Worm (Caenorhabditis elegans) whole organism, early embryonic: Measurements from ENCODE around the gene F10E9.10.

Experiments
- B0310.2 ChIP-seq: sonication (generic microtip); optimal IDR thresholded peaks from 2 replicates; lab custom pipeline; 2016; ENCODE audit warnings: mild to moderate bottlenecking, missing genetic modification characterization, missing compliant biosample characterization
- F13C5.2 ChIP-seq: sonication (generic microtip); optimal IDR thresholded peaks from 2 replicates; lab custom pipeline; 2017; ENCODE audit warnings: mild to moderate bottlenecking, missing genetic modification characterization, inconsistent platforms, missing compliant biosample characterization
- aly-1 ChIP-seq: sonication (generic microtip); optimal IDR thresholded peaks from 2 replicates; lab custom pipeline; 2016; ENCODE audit warnings: missing genetic modification characterization, missing compliant biosample characterization
- ama-1 ChIP-seq: fragments of 150-350 bp; optimal IDR thresholded peaks from 2 replicates; lab custom pipeline; 2014
- ceh-13 ChIP-seq: fragments of 200-800 bp; sonication (Bioruptor generic); optimal IDR thresholded peaks from 2 replicates; lab custom pipeline; 2018; ENCODE audit warnings: mild to moderate bottlenecking, missing genetic modification characterization, missing compliant biosample characterization
- ceh-36 ChIP-seq: sonication (generic microtip); optimal IDR thresholded peaks from 2 replicates; lab custom pipeline; 2016; ENCODE audit warnings: missing genetic modification characterization, inconsistent platforms, missing compliant biosample characterization
- ets-7 ChIP-seq: sonication (generic microtip); optimal IDR thresholded peaks from 2 replicates; lab custom pipeline; 2016; ENCODE audit warnings: missing genotype, missing genetic modification characterization, missing compliant biosample characterization
- flt-1 ChIP-seq: fragments of 200-800 bp; sonication (Bioruptor generic); IDR thresholded peaks from 2 replicates; pipeline ENCODE4 v1.3.6; 2022; ENCODE audit warnings: missing genetic modification characterization, missing compliant biosample characterization
- hmbx-1 ChIP-seq: sonication (generic microtip); optimal IDR thresholded peaks from 2 replicates; lab custom pipeline; 2016; ENCODE audit warnings: mild to moderate bottlenecking, missing genetic modification characterization, missing compliant biosample characterization
- hmg-4 ChIP-seq: fragments of 200-800 bp; sonication (Bioruptor generic); optimal IDR thresholded peaks from 2 replicates; lab custom pipeline; 2018; ENCODE audit warnings: mild to moderate bottlenecking, missing genetic modification characterization, missing compliant biosample characterization
- hnd-1 ChIP-seq: sonication (generic microtip); optimal IDR thresholded peaks from 2 replicates; lab custom pipeline; 2016; ENCODE audit warnings: missing genetic modification characterization, missing compliant biosample characterization
- pes-1 ChIP-seq: fragments of 200-800 bp; sonication (Bioruptor generic); IDR thresholded peaks from 2 replicates; pipeline ENCODE4 v1.3.6; 2022; ENCODE audit warnings: missing genetic modification reagents, missing genetic modification characterization, missing compliant biosample characterization
- scrt-1 ChIP-seq: fragments of 200-800 bp; sonication (Bioruptor generic); IDR thresholded peaks from 2 replicates; pipeline ENCODE4 v1.3.6; 2022; ENCODE audit warnings: missing genetic modification characterization, missing compliant biosample characterization
- sea-1 ChIP-seq: fragments of 200-800 bp; sonication (Bioruptor generic); conservative IDR thresholded peaks from 2 replicates; pipeline ENCODE4 v1.3.6; 2022; ENCODE audit warnings: missing genetic modification characterization, missing compliant biosample characterization
- tbx-11 ChIP-seq: fragments of 200-800 bp; sonication (Bioruptor generic); IDR thresholded peaks from 2 replicates; pipeline ENCODE4 v1.3.6; 2022; ENCODE audit warnings: missing genetic modification characterization, missing compliant biosample characterization
- tbx-37 ChIP-seq: fragments of 200-800 bp; sonication (Bioruptor generic); conservative IDR thresholded peaks from 2 replicates; pipeline ENCODE4 v1.3.6; 2022; ENCODE audit warnings: missing genetic modification reagents, missing genetic modification characterization, missing compliant biosample characterization
- tra-4 ChIP-seq: sonication (generic microtip); optimal IDR thresholded peaks from 2 replicates; lab custom pipeline; 2017; ENCODE audit warnings: missing genetic modification characterization, missing compliant biosample characterization

F10E9.10 gene

DNA sequence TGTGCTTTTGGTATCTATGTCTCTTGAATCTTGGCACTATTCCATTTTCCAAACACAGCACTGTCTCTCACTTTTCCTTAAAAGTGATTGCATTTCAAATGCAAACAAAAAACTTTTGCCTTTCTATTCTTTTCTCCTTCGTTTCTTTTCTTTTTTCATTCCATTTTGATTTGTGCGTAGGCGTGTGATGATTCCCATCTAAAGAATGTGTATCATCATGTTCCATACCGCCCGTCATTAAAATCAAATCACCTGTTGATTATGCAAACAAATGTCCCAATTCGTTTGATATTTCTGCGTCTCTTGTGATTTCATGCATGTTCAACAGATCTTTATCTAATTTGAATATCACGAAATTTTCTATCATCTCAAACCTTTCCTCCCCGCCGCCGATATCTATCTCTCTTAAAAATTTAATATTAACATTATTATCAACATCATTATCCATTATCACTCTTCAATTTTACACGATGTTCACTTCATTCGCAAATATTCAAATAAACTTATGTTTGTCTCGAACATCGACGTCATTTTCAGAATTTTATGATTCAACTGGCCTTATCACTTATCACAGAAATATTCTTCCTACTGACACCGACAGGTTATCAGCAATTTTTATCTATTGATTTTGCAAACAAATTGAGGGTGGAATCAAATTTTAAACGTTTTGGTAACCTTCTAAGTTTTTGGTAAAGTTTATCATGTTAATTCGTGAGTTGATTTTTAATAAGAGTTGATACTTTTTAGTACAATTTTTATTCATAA lies 28.6 kb downstream of the F10E9.10 start:
- TF ChIP-seq aly-1 (tag; lab: Kevin White, UChicago) (no peak), hmg-4 (no peak), ets-7 (tag; lab: Kevin White, UChicago) (no peak), hnd-1 (tag; lab: Kevin White, UChicago) (no peak), tra-4 (no peak), tbx-37 (no peak), ceh-13 (GFP tag; lab: Kevin White, UChicago) (no peak), ceh-36 (tag; lab: Kevin White, UChicago) (no peak), pes-1 (GFP tag; lab: Robert Waterston, UW) (no peak), hmbx-1 (no peak), sea-1 (GFP tag; lab: Robert Waterston, UW) (no peak), ama-1 (lab: Kevin White, UChicago) (no peak), flt-1 (GFP tag; lab: Robert Waterston, UW) (no peak), tbx-11 (GFP tag; lab: Robert Waterston, UW) (no peak), B0310.2 (tag; lab: Kevin White, UChicago) (no peak), scrt-1 (no peak), F13C5.2 (tag; lab: Kevin White, UChicago) (no peak)

DNA sequence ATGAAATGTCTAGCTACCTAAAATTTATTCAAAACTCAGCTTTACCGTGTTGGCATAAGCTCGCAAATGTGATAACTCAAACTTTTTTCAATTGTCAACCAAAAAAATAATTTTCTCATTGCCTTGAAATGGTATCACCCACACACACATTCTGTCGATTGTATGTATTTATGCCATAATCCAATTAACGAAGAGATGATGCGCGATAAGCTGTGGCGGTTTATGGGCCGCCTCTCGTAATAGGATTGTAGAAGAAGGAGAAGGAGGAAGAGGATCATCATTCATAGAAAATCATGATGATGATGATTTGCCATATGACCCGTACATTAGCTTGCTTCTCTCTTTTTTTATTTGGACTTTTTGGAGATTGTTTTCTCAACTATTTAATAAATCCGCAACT lies 30.9 kb downstream of the F10E9.10 start:
- no peak for TF ChIP-seq hnd-1 (tag; lab: Kevin White, UChicago)
- TF ChIP-seq aly-1 (tag; lab: Kevin White, UChicago), result no peak
- TF ChIP-seq scrt-1, result no peak
- no peak for TF ChIP-seq tbx-11 (GFP tag; lab: Robert Waterston, UW)
- no peak for TF ChIP-seq ceh-13 (GFP tag; lab: Kevin White, UChicago)
- no peak for TF ChIP-seq F13C5.2 (tag; lab: Kevin White, UChicago)
- no peak for TF ChIP-seq hmbx-1
- TF ChIP-seq ama-1 (lab: Kevin White, UChicago), result no peak

DNA sequence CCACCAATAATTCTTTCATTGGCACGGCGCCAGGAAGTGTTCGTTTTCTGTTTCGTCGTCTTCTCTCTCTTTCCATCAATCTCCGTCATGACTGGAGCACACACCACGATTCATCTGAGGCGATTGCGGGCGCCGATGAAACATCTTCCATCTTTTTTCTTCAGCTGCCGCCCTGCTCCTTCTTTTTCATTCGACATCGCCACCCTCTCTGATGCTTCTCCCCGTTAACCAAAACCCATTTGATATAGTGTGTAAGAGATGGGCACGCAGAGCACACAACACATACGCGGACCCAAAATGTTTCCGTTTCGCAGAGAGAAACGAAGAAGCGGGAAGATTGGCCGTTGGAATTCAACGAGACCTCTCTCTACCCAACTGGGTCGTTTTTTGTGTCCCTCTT lies 32.6 kb downstream of the F10E9.10 start:
- TF ChIP-seq scrt-1, result no peak
- peak; percentile 38 for TF ChIP-seq hmg-4
- no peak for TF ChIP-seq sea-1 (GFP tag; lab: Robert Waterston, UW)
- TF ChIP-seq hnd-1 (tag; lab: Kevin White, UChicago), result no peak
- no peak for TF ChIP-seq B0310.2 (tag; lab: Kevin White, UChicago)
- no peak for TF ChIP-seq aly-1 (tag; lab: Kevin White, UChicago)
- TF ChIP-seq F13C5.2 (tag; lab: Kevin White, UChicago), result no peak

DNA sequence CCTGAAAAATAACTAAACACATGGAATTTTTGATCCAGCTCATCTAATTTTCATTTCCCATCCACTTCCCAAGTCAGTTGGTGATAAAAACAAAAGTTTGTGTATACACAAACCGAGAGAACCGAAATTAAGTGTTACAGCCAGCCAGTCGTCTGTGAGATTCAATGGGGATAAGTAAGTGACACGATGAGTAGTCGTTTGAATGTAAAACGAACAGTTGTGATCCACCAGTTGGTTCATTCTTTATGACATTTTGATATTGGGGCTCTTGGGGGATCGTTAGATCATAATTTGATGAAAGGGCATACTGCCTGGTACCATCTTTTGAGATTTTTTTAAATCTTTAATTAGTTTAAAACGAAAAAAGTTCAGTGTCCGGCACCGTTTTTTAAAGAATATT lies 33.3 kb downstream of the F10E9.10 start:
- no peak for TF ChIP-seq ceh-13 (GFP tag; lab: Kevin White, UChicago)
- TF ChIP-seq tra-4, result no peak
- no peak for TF ChIP-seq aly-1 (tag; lab: Kevin White, UChicago)
- no peak for TF ChIP-seq tbx-37
- no peak for TF ChIP-seq hnd-1 (tag; lab: Kevin White, UChicago)
- no peak for TF ChIP-seq sea-1 (GFP tag; lab: Robert Waterston, UW)
- TF ChIP-seq scrt-1, result no peak
- no peak for TF ChIP-seq ets-7 (tag; lab: Kevin White, UChicago)
- TF ChIP-seq flt-1 (GFP tag; lab: Robert Waterston, UW), result no peak
- TF ChIP-seq F13C5.2 (tag; lab: Kevin White, UChicago), result no peak
- TF ChIP-seq pes-1 (GFP tag; lab: Robert Waterston, UW), result no peak
- no peak for TF ChIP-seq hmbx-1
- no peak for TF ChIP-seq tbx-11 (GFP tag; lab: Robert Waterston, UW)
- no peak for TF ChIP-seq ama-1 (lab: Kevin White, UChicago)
- TF ChIP-seq hmg-4, result no peak
- no peak for TF ChIP-seq B0310.2 (tag; lab: Kevin White, UChicago)
- no peak for TF ChIP-seq ceh-36 (tag; lab: Kevin White, UChicago)

DNA sequence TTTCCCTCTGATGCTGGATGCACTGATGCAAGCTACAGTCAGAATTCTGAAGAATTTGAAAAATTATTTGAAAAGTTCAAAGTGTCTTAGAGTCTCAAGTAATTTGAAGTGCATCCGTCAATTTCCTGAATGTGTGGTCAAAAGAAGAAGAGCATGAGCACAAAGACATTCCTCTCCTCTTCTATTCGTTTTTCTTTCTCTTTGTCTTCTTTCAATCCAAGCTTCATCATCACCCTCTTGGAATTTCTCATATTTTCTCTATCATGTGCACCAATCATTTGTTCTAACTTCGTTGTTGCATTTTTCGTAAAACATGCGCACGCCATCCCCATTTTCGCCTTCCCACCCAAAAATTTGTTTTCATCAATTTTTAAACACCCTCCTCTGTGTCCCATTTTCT lies 34.1 kb downstream of the F10E9.10 start:
- TF ChIP-seq scrt-1, result no peak
- no peak for TF ChIP-seq tra-4
- no peak for TF ChIP-seq F13C5.2 (tag; lab: Kevin White, UChicago)

DNA sequence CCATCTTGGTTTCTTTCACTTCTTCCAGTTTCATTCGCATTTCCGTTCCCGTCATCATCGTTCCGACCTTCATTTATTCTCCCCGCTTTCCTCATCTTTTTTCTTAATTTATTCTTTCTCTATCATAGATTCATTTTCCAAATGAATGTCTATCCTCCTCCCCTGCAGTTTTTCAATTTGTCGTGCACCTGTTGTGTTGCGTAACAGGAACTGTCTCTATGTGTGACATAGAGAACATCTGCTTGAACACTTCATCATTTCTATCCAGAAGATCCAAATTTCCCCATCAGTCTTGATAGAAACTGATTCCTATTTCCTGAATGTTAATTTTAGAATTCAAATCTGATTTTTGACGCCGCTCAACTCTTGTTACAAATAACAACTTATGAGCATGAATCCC lies 36.6 kb downstream of the F10E9.10 start:
- TF ChIP-seq F13C5.2 (tag; lab: Kevin White, UChicago) (no peak), ama-1 (lab: Kevin White, UChicago) (no peak), tbx-37 (no peak), tra-4 (no peak), hmbx-1 (no peak), pes-1 (GFP tag; lab: Robert Waterston, UW) (no peak), B0310.2 (tag; lab: Kevin White, UChicago) (no peak), tbx-11 (GFP tag; lab: Robert Waterston, UW) (no peak), ceh-36 (tag; lab: Kevin White, UChicago) (no peak), sea-1 (GFP tag; lab: Robert Waterston, UW) (no peak), ets-7 (tag; lab: Kevin White, UChicago) (no peak), aly-1 (tag; lab: Kevin White, UChicago) (no peak), flt-1 (GFP tag; lab: Robert Waterston, UW) (no peak), hmg-4 (no peak), hnd-1 (tag; lab: Kevin White, UChicago) (no peak), scrt-1 (no peak), ceh-13 (GFP tag; lab: Kevin White, UChicago) (no peak)

DNA sequence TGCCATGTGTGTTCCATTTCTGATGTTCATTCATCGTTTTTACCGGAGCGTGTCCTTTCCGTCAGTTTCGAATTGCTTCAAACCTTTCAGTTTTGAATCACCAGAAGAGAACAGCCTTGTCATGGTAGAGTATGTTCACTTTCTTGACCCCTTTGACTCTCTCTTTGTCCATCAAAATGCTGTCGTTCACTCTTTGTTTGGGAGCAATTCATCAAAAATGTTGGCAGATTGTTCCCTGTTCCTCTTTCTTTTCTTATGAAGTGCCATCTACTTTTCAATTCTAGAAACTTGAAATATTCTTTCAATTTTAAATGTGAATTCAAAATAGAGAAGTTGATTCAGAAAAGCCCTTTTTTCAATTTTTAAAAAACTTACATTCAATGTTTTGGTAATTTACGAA lies 38.8 kb downstream of the F10E9.10 start:
- TF ChIP-seq pes-1 (GFP tag; lab: Robert Waterston, UW), result no peak
- TF ChIP-seq hmbx-1, result no peak
- no peak for TF ChIP-seq hnd-1 (tag; lab: Kevin White, UChicago)
- TF ChIP-seq tra-4, result no peak
- no peak for TF ChIP-seq F13C5.2 (tag; lab: Kevin White, UChicago)
- no peak for TF ChIP-seq tbx-11 (GFP tag; lab: Robert Waterston, UW)
- TF ChIP-seq B0310.2 (tag; lab: Kevin White, UChicago), result no peak
- no peak for TF ChIP-seq flt-1 (GFP tag; lab: Robert Waterston, UW)
- no peak for TF ChIP-seq tbx-37
- no peak for TF ChIP-seq ceh-13 (GFP tag; lab: Kevin White, UChicago)
- no peak for TF ChIP-seq scrt-1
- TF ChIP-seq aly-1 (tag; lab: Kevin White, UChicago), result no peak
- no peak for TF ChIP-seq ama-1 (lab: Kevin White, UChicago)
- TF ChIP-seq ets-7 (tag; lab: Kevin White, UChicago), result no peak
- no peak for TF ChIP-seq sea-1 (GFP tag; lab: Robert Waterston, UW)
- TF ChIP-seq hmg-4, result no peak
- no peak for TF ChIP-seq ceh-36 (tag; lab: Kevin White, UChicago)
